Worm (Caenorhabditis elegans): ENCODE data around the gene arrd-8.

ce11 chrII:12110997-12111396 lies 46.1 kb downstream of the arrd-8 start:
- TF ChIP-seq med-1 (GFP tag; optimal IDR thresholded peaks at IDR 0.05; ENCODE audit: insufficient read depth), result no peak
- no peak for TF ChIP-seq ztf-29 (GFP tag; IDR thresholded peaks at IDR 0.05)
- no peak for TF ChIP-seq cog-1 (tag; optimal IDR thresholded peaks at IDR 0.05)
- TF ChIP-seq T22C8.4 (GFP tag; IDR thresholded peaks at IDR 0.05), result no peak
- TF ChIP-seq klf-2 (GFP tag; conservative IDR thresholded peaks at IDR 0.05), result no peak
- no peak for TF ChIP-seq ref-1 (GFP tag; conservative IDR thresholded peaks at IDR 0.05)
- TF ChIP-seq flt-1 (GFP tag; IDR thresholded peaks at IDR 0.05), result no peak
- no peak for TF ChIP-seq tab-1 (GFP tag; IDR thresholded peaks at IDR 0.05)
- no peak for TF ChIP-seq ztf-23 (GFP tag; IDR thresholded peaks at IDR 0.05)
